Worm (Caenorhabditis elegans) whole organism, L4 larva: ENCODE results near the gene ptr-13.

Experiments
- F37D6.2 ChIP-seq: sonication (generic microtip); optimal IDR thresholded peaks from 2 replicates; lab custom pipeline; 2016; ENCODE audit warnings: mild to moderate bottlenecking, missing genetic modification characterization, missing compliant biosample characterization
- R02D3.7 ChIP-seq: fragments of 150-350 bp; sonication (generic microtip); optimal IDR thresholded peaks from 3 replicates; lab custom pipeline; 2014; ENCODE audit warnings: missing biosample characterization, missing genetic modification characterization
- aly-2 ChIP-seq: sonication (generic microtip); optimal IDR thresholded peaks from 2 replicates; lab custom pipeline; 2018; ENCODE audit warnings: missing biosample characterization, missing genetic modification characterization
- ama-1 ChIP-seq: fragments of 150-350 bp; optimal IDR thresholded peaks from 2 replicates; lab custom pipeline; 2014; ENCODE audit warnings: inconsistent platforms, mixed read lengths
- dpl-1 ChIP-seq: fragments of 150-350 bp; optimal IDR thresholded peaks from 2 replicates; lab custom pipeline; 2014; ENCODE audit warnings: missing biosample characterization, missing genetic modification reagents, missing genetic modification characterization
- jun-1 ChIP-seq: fragments of 150-350 bp; optimal IDR thresholded peaks from 2 replicates; lab custom pipeline; 2014; ENCODE audit warnings: missing biosample characterization, missing genetic modification reagents, missing genetic modification characterization
- lsy-2 ChIP-seq, 2 experiments: fragments of 150-350 bp in 1 of 2; sonication (generic microtip) in 1 of 2; optimal IDR thresholded peaks; 2 replicates each; lab custom pipeline; 2014 to 2017; ENCODE audit warnings: missing biosample characterization in 2 of 2, missing genetic modification characterization in 2 of 2
- mdl-1 ChIP-seq, 2 experiments: fragments of 150-350 bp in 1 of 2; sonication (generic microtip) in 1 of 2; optimal IDR thresholded peaks; 2 replicates each; lab custom pipeline; 2014 to 2017; ENCODE audit warnings: missing biosample characterization in 2 of 2, missing genetic modification characterization in 2 of 2
- mdt-29 ChIP-seq: fragments of 200-800 bp; sonication (Bioruptor generic); IDR thresholded peaks from 2 replicates; pipeline ENCODE4 v1.3.6; 2022; ENCODE audit warnings: missing genetic modification reagents, missing genetic modification characterization, missing compliant biosample characterization
- nhr-77 ChIP-seq: fragments of 150-350 bp; optimal IDR thresholded peaks from 2 replicates; lab custom pipeline; 2014; ENCODE audit warnings: missing biosample characterization, missing genetic modification characterization
- pqm-1 ChIP-seq: sonication (generic microtip); optimal IDR thresholded peaks from 2 replicates; lab custom pipeline; 2017; ENCODE audit warnings: missing biosample characterization, missing genetic modification characterization
- ztf-11 ChIP-seq: fragments of 150-350 bp; optimal IDR thresholded peaks from 2 replicates; lab custom pipeline; 2014; ENCODE audit warnings: missing biosample characterization, missing genetic modification characterization

ce11 chrII:11142571-11142970 is 19.7 kb downstream of the ptr-13 start, which contains the start of gene arrd-6:
- no peak for TF ChIP-seq aly-2 (tag; lab: Kevin White, UChicago)
- no peak for TF ChIP-seq ama-1
- no peak for TF ChIP-seq jun-1 (tag; lab: Kevin White, UChicago)
- peak in 1 of 2 experiments; percentile 11 for TF ChIP-seq mdl-1 (tag; optimal IDR thresholded peaks at IDR 0.05; lab: Kevin White, UChicago)
- no peak for TF ChIP-seq pqm-1 (tag; lab: Kevin White, UChicago)
- no peak for TF ChIP-seq mdt-29 (GFP tag; lab: Robert Waterston, UW)
- no peak for TF ChIP-seq ztf-11 (tag; lab: Kevin White, UChicago)
- TF ChIP-seq nhr-77 (tag; lab: Kevin White, UChicago), result no peak
- TF ChIP-seq R02D3.7 (tag; lab: Kevin White, UChicago), result no peak
- TF ChIP-seq lsy-2 (tag; optimal IDR thresholded peaks at IDR 0.05; lab: Kevin White, UChicago), result no peak
- TF ChIP-seq dpl-1 (GFP tag; lab: Kevin White, UChicago), result no peak
- no peak for TF ChIP-seq F37D6.2 (tag; lab: Kevin White, UChicago)
